Worm (Caenorhabditis elegans) whole organism, L3 larva: ENCODE data around the gene hpd-1.

Experiments
- ama-1 ChIP-seq: fragments of 150-350 bp; optimal IDR thresholded peaks from 2 replicates; lab custom pipeline; 2018
- lin-15B ChIP-seq: fragments of 150-350 bp; optimal IDR thresholded peaks from 2 replicates; lab custom pipeline; 2014; ENCODE audit warnings: missing biosample characterization, missing genetic modification characterization
- snpc-4 ChIP-seq: fragments of 150-350 bp; optimal IDR thresholded peaks from 2 replicates; lab custom pipeline; 2014; ENCODE audit warnings: missing biosample characterization, missing genetic modification characterization
- unc-39 ChIP-seq: sonication (generic microtip); optimal IDR thresholded peaks from 4 replicates; lab custom pipeline; 2017; ENCODE audit warnings: missing biosample characterization, missing genetic modification characterization

- no peak for TF ChIP-seq ama-1 (lab: Kevin White, UChicago)
- no peak for TF ChIP-seq unc-39 (tag; lab: Kevin White, UChicago)
- no peak for TF ChIP-seq lin-15B (tag; lab: Kevin White, UChicago)
- no peak for TF ChIP-seq snpc-4 (tag; lab: Kevin White, UChicago)
Observed at ce11 chrIII:10569246-10569645, 33.9 kb downstream of the hpd-1 start.
